Worm (Caenorhabditis elegans) whole organism, late embryonic: ENCODE measurements around the gene str-45.

Experiments
- C08G9.2 ChIP-seq: sonication (generic microtip); optimal IDR thresholded peaks from 2 replicates; lab custom pipeline; 2016; ENCODE audit warnings: mild to moderate bottlenecking, missing genetic modification characterization, moderate library complexity, missing compliant biosample characterization
- K09A11.1 ChIP-seq: sonication (generic microtip); optimal IDR thresholded peaks from 2 replicates; lab custom pipeline; 2017; ENCODE audit warnings: antibody characterized with exemption, mild to moderate bottlenecking, missing genetic modification characterization, missing compliant biosample characterization; ENCODE audit not compliant: insufficient read depth
- Y22D7AL.16 ChIP-seq: sonication (generic microtip); optimal IDR thresholded peaks from 2 replicates; lab custom pipeline; 2016; ENCODE audit warnings: missing genetic modification characterization, missing compliant biosample characterization
- ama-1 ChIP-seq: fragments of 150-350 bp; optimal IDR thresholded peaks from 2 replicates; lab custom pipeline; 2014
- ceh-18 ChIP-seq: sonication (generic microtip); optimal IDR thresholded peaks from 2 replicates; lab custom pipeline; 2016; ENCODE audit warnings: missing genetic modification characterization, missing compliant biosample characterization
- ceh-19 ChIP-seq: fragments of 200-800 bp; sonication (Bioruptor generic); optimal IDR thresholded peaks from 2 replicates; lab custom pipeline; 2018; ENCODE audit warnings: mild to moderate bottlenecking, missing genetic modification characterization, missing compliant biosample characterization
- ceh-22 ChIP-seq: sonication (generic microtip); optimal IDR thresholded peaks from 2 replicates; lab custom pipeline; 2017; ENCODE audit warnings: missing biosample characterization, missing genetic modification characterization
- ceh-24 ChIP-seq: sonication (generic microtip); optimal IDR thresholded peaks from 2 replicates; lab custom pipeline; 2016; ENCODE audit warnings: mild to moderate bottlenecking, missing genetic modification characterization, missing compliant biosample characterization
- ceh-30 ChIP-seq: fragments of 150-350 bp; optimal IDR thresholded peaks from 2 replicates; lab custom pipeline; 2014; ENCODE audit warnings: missing biosample characterization, missing genetic modification characterization
- ceh-31 ChIP-seq: sonication (generic microtip); optimal IDR thresholded peaks from 2 replicates; lab custom pipeline; 2016; ENCODE audit warnings: missing genetic modification characterization, missing compliant biosample characterization
- ceh-34 ChIP-seq: sonication (generic microtip); optimal IDR thresholded peaks from 2 replicates; lab custom pipeline; 2016; ENCODE audit warnings: mild to moderate bottlenecking, missing genetic modification characterization, missing compliant biosample characterization
- ceh-6 ChIP-seq: fragments of 200-800 bp; sonication (Bioruptor generic); optimal IDR thresholded peaks from 2 replicates; lab custom pipeline; 2018; ENCODE audit warnings: mild to moderate bottlenecking, missing genetic modification characterization, missing compliant biosample characterization
- ceh-9 ChIP-seq: sonication (generic microtip); optimal IDR thresholded peaks from 2 replicates; lab custom pipeline; 2016; ENCODE audit warnings: mild to moderate bottlenecking, missing genetic modification characterization, inconsistent platforms, missing compliant biosample characterization
- dmd-4 ChIP-seq: sonication (generic microtip); optimal IDR thresholded peaks from 2 replicates; lab custom pipeline; 2016; ENCODE audit warnings: borderline replicate concordance, missing genetic modification characterization, missing compliant biosample characterization
- ets-4 ChIP-seq: sonication (generic microtip); optimal IDR thresholded peaks from 2 replicates; lab custom pipeline; 2016; ENCODE audit warnings: missing genetic modification characterization, missing compliant biosample characterization
- eyg-1 ChIP-seq: sonication (generic microtip); optimal IDR thresholded peaks from 2 replicates; lab custom pipeline; 2016; ENCODE audit warnings: missing genotype, missing genetic modification characterization, missing compliant biosample characterization
- fax-1 ChIP-seq: sonication (generic microtip); optimal IDR thresholded peaks from 2 replicates; lab custom pipeline; 2016; ENCODE audit warnings: missing genotype, missing genetic modification characterization, missing compliant biosample characterization
- fkh-10 ChIP-seq: fragments of 150-350 bp; optimal IDR thresholded peaks from 2 replicates; lab custom pipeline; 2014; ENCODE audit warnings: missing biosample characterization, missing genetic modification reagents, missing genetic modification characterization
- fkh-6 ChIP-seq: sonication (generic microtip); optimal IDR thresholded peaks from 2 replicates; lab custom pipeline; 2016; ENCODE audit warnings: missing genetic modification characterization, missing compliant biosample characterization
- gmeb-2 ChIP-seq: sonication (generic microtip); optimal IDR thresholded peaks from 2 replicates; lab custom pipeline; 2016; ENCODE audit warnings: missing genetic modification characterization, inconsistent platforms, missing compliant biosample characterization
- hlh-13 ChIP-seq: fragments of 200-800 bp; sonication (Bioruptor generic); optimal IDR thresholded peaks from 2 replicates; lab custom pipeline; 2018; ENCODE audit warnings: mild to moderate bottlenecking, missing genetic modification characterization, missing compliant biosample characterization
- hlh-6 ChIP-seq: sonication (generic microtip); optimal IDR thresholded peaks from 2 replicates; lab custom pipeline; 2016; ENCODE audit warnings: missing genotype, missing genetic modification characterization, missing compliant biosample characterization
- hlh-8 ChIP-seq: sonication (generic microtip); optimal IDR thresholded peaks from 2 replicates; lab custom pipeline; 2016; ENCODE audit warnings: missing genotype, missing genetic modification characterization, missing compliant biosample characterization
- lim-6 ChIP-seq: sonication (generic microtip); optimal IDR thresholded peaks from 2 replicates; lab custom pipeline; 2016; ENCODE audit warnings: missing genetic modification characterization, missing compliant biosample characterization
- mec-3 ChIP-seq: sonication (generic microtip); optimal IDR thresholded peaks from 2 replicates; lab custom pipeline; 2016; ENCODE audit warnings: borderline replicate concordance, missing genetic modification characterization, missing compliant biosample characterization
- nfya-1 ChIP-seq: sonication (generic microtip); optimal IDR thresholded peaks from 2 replicates; lab custom pipeline; 2017; ENCODE audit warnings: missing genetic modification characterization, mild to moderate bottlenecking, missing compliant biosample characterization, antibody characterized with exemption, moderate library complexity
- odd-2 ChIP-seq: sonication (generic microtip); optimal IDR thresholded peaks from 2 replicates; lab custom pipeline; 2017; ENCODE audit warnings: antibody characterized with exemption, mild to moderate bottlenecking, missing genetic modification characterization, missing compliant biosample characterization
- pag-3 ChIP-seq: sonication (generic microtip); optimal IDR thresholded peaks from 2 replicates; lab custom pipeline; 2016; ENCODE audit warnings: missing compliant biosample characterization, missing genetic modification characterization, borderline replicate concordance
- pax-1 ChIP-seq: fragments of 150-350 bp; optimal IDR thresholded peaks from 2 replicates; lab custom pipeline; 2014; ENCODE audit warnings: missing biosample characterization, missing genetic modification characterization
- pha-2 ChIP-seq: sonication (generic microtip); optimal IDR thresholded peaks from 2 replicates; lab custom pipeline; 2017; ENCODE audit warnings: mild to moderate bottlenecking, missing genetic modification characterization, missing compliant biosample characterization
- ref-2 ChIP-seq: sonication (generic microtip); optimal IDR thresholded peaks from 2 replicates; lab custom pipeline; 2016; ENCODE audit warnings: missing genetic modification characterization, missing compliant biosample characterization
- rnt-1 ChIP-seq: sonication (generic microtip); optimal IDR thresholded peaks from 2 replicates; lab custom pipeline; 2016; ENCODE audit warnings: missing genetic modification characterization, missing compliant biosample characterization
- sox-4 ChIP-seq: sonication (generic microtip); optimal IDR thresholded peaks from 2 replicates; lab custom pipeline; 2017; ENCODE audit warnings: mild to moderate bottlenecking, missing genetic modification characterization, inconsistent platforms, missing compliant biosample characterization
- syd-9 ChIP-seq: sonication (generic microtip); optimal IDR thresholded peaks from 2 replicates; lab custom pipeline; 2016; ENCODE audit warnings: mild to moderate bottlenecking, missing genetic modification characterization, moderate library complexity, missing compliant biosample characterization
- tbx-2 ChIP-seq: sonication (generic microtip); optimal IDR thresholded peaks from 2 replicates; lab custom pipeline; 2016; ENCODE audit warnings: missing genetic modification characterization, missing compliant biosample characterization
- unc-3 ChIP-seq, 2 experiments: fragments of 200-800 bp in 1 of 2; sonication (Bioruptor generic) in 1 of 2; sonication (generic microtip) in 1 of 2; conservative IDR thresholded peaks in 1 of 2; optimal IDR thresholded peaks in 1 of 2; 2 replicates each; pipeline versions ENCODE4 v1.3.6 to Lab custom; 2016 to 2022; ENCODE audit warnings: missing compliant biosample characterization in 2 of 2, missing genetic modification characterization in 2 of 2, missing genetic modification reagents in 1 of 2
- unc-42 ChIP-seq: sonication (generic microtip); optimal IDR thresholded peaks from 2 replicates; lab custom pipeline; 2016; ENCODE audit warnings: missing genotype, missing genetic modification characterization, missing compliant biosample characterization
- unc-86 ChIP-seq: sonication (generic microtip); optimal IDR thresholded peaks from 2 replicates; lab custom pipeline; 2016; ENCODE audit warnings: missing genetic modification characterization, missing compliant biosample characterization
- zip-5 ChIP-seq: sonication (generic microtip); optimal IDR thresholded peaks from 2 replicates; lab custom pipeline; 2016; ENCODE audit warnings: missing genetic modification characterization, missing compliant biosample characterization

str-45 gene

DNA sequence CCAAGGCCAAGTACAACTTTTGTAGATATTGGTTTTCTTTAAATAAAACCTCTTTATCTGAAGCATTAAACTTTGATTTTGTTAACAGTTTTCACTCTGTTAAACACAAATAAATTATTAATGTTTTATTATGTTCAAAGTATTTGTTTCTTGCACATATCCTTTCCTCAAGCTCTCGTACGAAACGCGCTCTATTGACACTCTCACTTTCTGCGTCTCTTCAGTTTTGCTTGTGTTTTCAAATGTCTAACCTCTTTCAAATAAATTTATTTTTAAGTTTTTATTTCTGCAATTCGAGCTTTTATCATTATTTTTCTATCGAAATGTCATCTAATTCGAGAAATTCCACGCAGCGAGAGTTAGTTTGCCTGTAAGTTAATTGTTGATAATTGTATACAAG is 15.0 kb upstream of the str-45 start, which contains the start of gene K08F9.4:
Gene K08F9.4, plus strand, starts transcription at position 222 of the 400 bp plus-strand sequence.
- peak; percentile 16 for TF ChIP-seq ceh-31 (tag; lab: Kevin White, UChicago)
- no peak for TF ChIP-seq eyg-1 (tag; lab: Kevin White, UChicago)
- TF ChIP-seq pax-1: peak; percentile 54

ce11 chrV:15147776-15148175 is 11.0 kb upstream of the str-45 start, which contains the start of gene T09F5.20:
Gene T09F5.20 (minus strand): TSS chrV:15147876.
- TF ChIP-seq K09A11.1 (tag; lab: Kevin White, UChicago): no peak
- no peak for TF ChIP-seq fkh-10 (GFP tag; lab: Kevin White, UChicago)
- no peak for TF ChIP-seq ceh-19 (GFP tag; lab: Kevin White, UChicago)
- no peak for TF ChIP-seq pha-2 (tag; lab: Kevin White, UChicago)
- TF ChIP-seq zip-5: no peak
- no peak for TF ChIP-seq hlh-13 (GFP tag; lab: Kevin White, UChicago)
- TF ChIP-seq unc-42: no peak
- no peak for TF ChIP-seq syd-9
- no peak for TF ChIP-seq ceh-18 (tag; lab: Kevin White, UChicago)
- TF ChIP-seq fkh-6 (tag; lab: Kevin White, UChicago): no peak
- no peak for TF ChIP-seq pag-3
- TF ChIP-seq, all 69 proteins: peak for 0

DNA sequence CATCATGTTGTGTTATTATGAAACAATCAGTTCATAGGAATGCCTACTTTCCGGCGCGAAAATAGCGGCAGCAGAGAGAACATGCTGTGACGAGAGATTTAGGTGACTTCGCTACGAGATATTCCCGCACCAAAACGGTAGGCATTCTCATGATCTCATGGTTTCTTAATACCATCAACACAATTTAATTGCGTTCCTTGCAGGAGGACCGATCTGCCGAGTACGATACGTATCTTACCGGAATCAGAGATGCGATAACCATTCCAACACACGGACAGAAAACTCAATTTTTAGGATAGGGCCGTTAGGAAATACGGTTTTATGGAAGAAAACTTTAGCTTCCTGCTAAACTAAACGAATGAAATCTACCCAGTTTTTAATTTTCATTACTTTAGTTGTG is 10.0 kb upstream of the str-45 start, which contains the start of gene T09F5.1:
Gene T09F5.1, plus strand, starts transcription at position 301 of the 400 bp plus-strand sequence.
- no peak for TF ChIP-seq hlh-6
- no peak for TF ChIP-seq pax-1
- TF ChIP-seq C08G9.2: no peak
- TF ChIP-seq rnt-1 (tag; lab: Kevin White, UChicago): peak; percentile 5
- no peak for TF ChIP-seq unc-86 (tag; lab: Kevin White, UChicago)
- TF ChIP-seq fkh-6 (tag; lab: Kevin White, UChicago): no peak
- no peak for TF ChIP-seq tbx-2 (tag; lab: Kevin White, UChicago)
- no peak for TF ChIP-seq ceh-24 (tag; lab: Kevin White, UChicago)

- TF ChIP-seq ref-2 (no peak), pax-1 (no peak), nfya-1 (peak; percentile 69), ets-4 (no peak)
Measured at ce11 chrV:15150176-15150575, 8.6 kb upstream of the str-45 start.

- TF ChIP-seq hlh-8 (tag; lab: Kevin White, UChicago) (no peak), unc-3 (GFP tag; conservative IDR thresholded peaks at IDR 0.05; lab: Robert Waterston, UW) (no peak), unc-3 (tag; optimal IDR thresholded peaks at IDR 0.05; lab: Kevin White, UChicago) (no peak), ceh-22 (tag; lab: Kevin White, UChicago) (no peak), ceh-30 (no peak), sox-4 (tag; lab: Kevin White, UChicago) (no peak), pag-3 (no peak), gmeb-2 (tag; lab: Kevin White, UChicago) (no peak), dmd-4 (tag; lab: Kevin White, UChicago) (no peak), ama-1 (no peak), lim-6 (tag; lab: Kevin White, UChicago) (no peak), ceh-6 (GFP tag; lab: Kevin White, UChicago) (no peak), ceh-34 (tag; lab: Kevin White, UChicago) (no peak), fax-1 (no peak), Y22D7AL.16 (tag; lab: Kevin White, UChicago) (no peak), eyg-1 (tag; lab: Kevin White, UChicago) (no peak), ceh-9 (tag; lab: Kevin White, UChicago) (no peak), odd-2 (no peak), mec-3 (tag; lab: Kevin White, UChicago) (no peak)
- TF ChIP-seq, all 69 proteins: peak for 0
Measured at ce11 chrV:15150661-15151060, 8.1 kb upstream of the str-45 start, which contains the start of gene T09F5.2. Gene T09F5.2 (plus strand): TSS chrV:15150961.
